Worm (Caenorhabditis elegans): ENCODE data around the gene C06A6.7.

The C06A6.7 gene

DNA sequence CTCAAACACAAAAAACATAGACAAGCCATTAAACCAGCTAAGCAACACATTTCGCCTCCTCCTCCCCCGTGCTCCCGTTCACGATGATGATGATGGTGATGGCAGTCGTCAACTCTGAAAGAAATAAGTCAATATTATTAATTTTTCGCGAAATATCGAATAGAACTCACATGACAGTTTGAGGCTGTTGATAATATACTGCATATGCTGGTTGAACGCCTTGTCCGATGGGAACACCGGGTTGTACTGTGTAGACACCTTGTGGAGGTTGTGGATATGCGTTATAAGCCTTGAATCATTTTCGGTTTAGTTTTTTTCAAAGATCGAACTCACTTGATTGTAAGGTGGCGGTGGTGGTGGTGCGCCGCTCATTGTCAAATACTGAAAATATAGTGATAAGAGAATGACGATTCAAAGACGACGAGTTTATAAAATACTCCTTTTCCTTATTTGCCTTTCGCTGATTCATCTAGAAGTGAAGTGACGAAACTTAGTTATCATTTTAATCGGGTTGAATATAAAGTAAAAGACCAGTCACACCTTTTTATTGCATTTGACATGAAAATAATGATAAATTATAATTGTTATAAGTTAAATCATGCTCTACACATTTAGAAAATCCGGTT is 46.4 kb downstream of the C06A6.7 start, which contains the start of gene C33H5.13:
Gene C33H5.13, minus strand, starts transcription at position 443 of the 626 bp plus-strand sequence.
- no peak for TF ChIP-seq unc-62 (GFP tag; optimal IDR thresholded peaks at IDR 0.05)

DNA sequence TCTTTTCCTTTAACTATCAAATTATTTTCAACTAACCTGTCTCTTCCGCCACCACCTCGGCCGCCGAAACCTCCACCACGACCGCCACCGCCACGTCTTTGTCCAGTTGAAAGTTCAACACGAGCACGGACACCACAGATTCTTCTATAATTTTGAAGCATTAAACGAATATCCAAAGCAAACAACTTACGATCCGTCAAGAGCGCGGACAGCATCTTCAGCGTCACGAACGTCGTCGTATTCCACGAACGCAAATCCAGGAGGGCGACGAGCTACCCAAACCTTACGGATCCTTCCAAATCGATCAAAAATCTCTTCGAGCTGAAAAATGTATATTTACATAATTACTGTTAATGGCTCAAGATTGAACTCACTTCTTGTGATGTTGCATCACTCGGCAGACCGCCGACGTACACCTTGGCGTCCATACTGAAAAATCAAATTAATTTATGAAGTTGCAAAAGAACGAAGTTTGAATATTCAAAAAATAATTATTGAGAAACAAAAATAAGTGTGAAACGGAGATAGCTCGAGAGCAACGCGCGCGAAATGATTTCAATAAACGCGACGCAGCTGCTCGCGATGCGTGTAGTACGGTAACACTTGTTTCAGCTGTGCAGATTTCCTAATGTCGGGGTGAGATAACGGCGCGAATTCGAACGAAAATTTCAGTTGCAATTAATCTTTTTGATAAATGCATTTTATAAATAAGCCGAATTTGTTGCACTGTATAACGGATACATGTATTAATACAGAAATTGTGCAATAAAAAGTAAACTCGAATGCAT is 47.3 kb downstream of the C06A6.7 start, which contains the start of gene rsp-6:
Gene rsp-6, minus strand, starts transcription at position 429 of the 788 bp plus-strand sequence.
- no peak for TF ChIP-seq unc-62 (GFP tag; optimal IDR thresholded peaks at IDR 0.05)

DNA sequence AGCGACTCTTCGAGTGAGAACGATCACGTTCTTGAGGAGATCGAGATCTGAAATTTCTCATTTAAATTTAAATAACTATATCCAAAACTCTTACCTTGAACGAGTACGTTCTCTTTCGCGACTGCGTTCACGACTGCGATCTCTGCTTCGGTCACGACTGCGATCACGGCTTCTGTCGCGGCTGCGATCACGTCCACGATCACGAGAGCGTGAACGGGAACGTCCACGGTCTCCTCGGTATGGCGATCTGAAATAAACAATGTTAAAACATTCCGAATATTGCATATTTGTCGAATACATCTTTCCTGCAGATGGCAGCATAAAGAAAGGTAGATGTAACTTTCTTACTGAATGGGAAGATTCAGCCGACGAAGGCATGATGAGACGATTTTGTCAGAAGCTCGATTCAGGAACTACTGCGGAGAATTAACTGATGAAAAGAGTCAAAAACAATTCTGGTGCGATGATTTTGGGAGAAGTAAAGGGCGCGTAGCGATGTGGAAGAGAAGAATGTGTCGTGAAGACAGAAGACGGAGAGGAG is 48.1 kb downstream of the C06A6.7 start:
- TF ChIP-seq unc-62 (GFP tag; optimal IDR thresholded peaks at IDR 0.05), result no peak

DNA sequence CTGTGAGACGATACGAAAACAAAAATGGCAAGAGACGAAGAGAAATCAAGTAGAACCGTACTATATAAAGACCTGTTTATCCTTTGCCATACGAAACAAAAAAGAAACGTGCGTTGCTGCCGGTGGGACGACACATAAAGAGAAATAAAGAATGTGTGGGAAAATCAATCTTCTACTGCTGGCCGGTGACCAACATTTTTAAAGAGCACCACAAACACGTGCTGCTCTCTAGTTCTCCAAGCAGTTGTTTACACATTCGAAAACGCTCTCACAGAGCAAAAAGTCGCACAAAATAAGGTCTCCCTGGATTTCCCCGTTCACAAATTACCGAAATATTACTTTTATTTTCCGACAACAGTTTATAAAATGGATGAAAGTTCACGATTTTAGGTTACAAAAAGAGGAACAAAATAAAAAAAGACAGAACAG is 48.8 kb downstream of the C06A6.7 start, which contains the start of gene imp-3:
Gene imp-3, minus strand, starts transcription at position 93 of the 429 bp plus-strand sequence.
- TF ChIP-seq unc-62 (GFP tag; optimal IDR thresholded peaks at IDR 0.05), result no peak

All from whole organism, dauer.